Fruit fly (Drosophila melanogaster): ENCODE data around the gene CG4953.
A peak's percentile ranks its signal among the peaks of the same experiment; 100 is the strongest.

Gene CG4953

dm6 chr2L:10277362-10277761 lies 10.9 kb downstream of the CG4953 start:
- TF ChIP-seq tai (GFP tag; optimal IDR thresholded peaks at IDR 0.05) (no peak), lola (GFP tag; optimal IDR thresholded peaks at IDR 0.05) (no peak), Hr83 (GFP tag; optimal IDR thresholded peaks at IDR 0.05; ENCODE audit: poor library complexity, severe bottlenecking) (peak; percentile 74), woc (GFP tag; optimal IDR thresholded peaks at IDR 0.05) (peak; percentile 27), rgr (GFP tag; optimal IDR thresholded peaks at IDR 0.05) (no peak), Vsx2 (GFP tag; optimal IDR thresholded peaks at IDR 0.05; ENCODE audit: partially characterized antibody) (no peak), fru (GFP tag; optimal IDR thresholded peaks at IDR 0.05) (no peak), CrebA (GFP tag; optimal IDR thresholded peaks at IDR 0.05; ENCODE audit: borderline replicate concordance) (no peak), Rel (GFP tag; optimal IDR thresholded peaks at IDR 0.05) (no peak), Rel (tag; optimal IDR thresholded peaks at IDR 0.05) (no peak), Abd-B (GFP tag; optimal IDR thresholded peaks at IDR 0.05) (no peak), GATAd (GFP tag; optimal IDR thresholded peaks at IDR 0.05) (no peak), Hr78 (GFP tag; optimal IDR thresholded peaks at IDR 0.05) (no peak), ey (GFP tag; optimal IDR thresholded peaks at IDR 0.05) (no peak), psq (GFP tag; optimal IDR thresholded peaks at IDR 0.05) (no peak), Mio (GFP tag; optimal IDR thresholded peaks at IDR 0.05) (no peak), Myc (optimal IDR thresholded peaks at IDR 0.05) (no peak), brk (GFP tag; optimal IDR thresholded peaks at IDR 0.05) (peak; percentile 12), CG32264 (GFP tag; optimal IDR thresholded peaks at IDR 0.05) (no peak), sage (GFP tag; optimal IDR thresholded peaks at IDR 0.05) (no peak)

dm6 chr2L:10278658-10279057 lies 12.2 kb downstream of the CG4953 start, which contains the start of gene Utx:
Gene Utx (minus strand): TSS chr2L:10278811.
- TF ChIP-seq woc (GFP tag; optimal IDR thresholded peaks at IDR 0.05) (peak; percentile 71), usp (GFP tag; optimal IDR thresholded peaks at IDR 0.05) (no peak), Hr83 (GFP tag; optimal IDR thresholded peaks at IDR 0.05; ENCODE audit: poor library complexity, severe bottlenecking) (peak; percentile 23)

dm6 chr2L:10280772-10281171 lies 14.3 kb downstream of the CG4953 start, which contains the start of gene CG34043:
Gene CG34043 (minus strand): TSS chr2L:10280872.
- TF ChIP-seq psq (GFP tag; optimal IDR thresholded peaks at IDR 0.05) (no peak), br (GFP tag; optimal IDR thresholded peaks at IDR 0.05) (no peak), rgr (GFP tag; optimal IDR thresholded peaks at IDR 0.05) (no peak), CG32264 (GFP tag; optimal IDR thresholded peaks at IDR 0.05) (no peak), brk (GFP tag; optimal IDR thresholded peaks at IDR 0.05) (no peak), Sp1 (GFP tag; optimal IDR thresholded peaks at IDR 0.05) (no peak), sv (GFP tag; optimal IDR thresholded peaks at IDR 0.05) (no peak), HLH106 (tag; optimal IDR thresholded peaks at IDR 0.05) (no peak), Abd-B (GFP tag; optimal IDR thresholded peaks at IDR 0.05) (no peak)

dm6 chr2L:10291276-10291675 lies 24.8 kb downstream of the CG4953 start:
- TF ChIP-seq fru (GFP tag; optimal IDR thresholded peaks at IDR 0.05) (no peak), br (GFP tag; optimal IDR thresholded peaks at IDR 0.05) (no peak), Dfd (GFP tag; optimal IDR thresholded peaks at IDR 0.05) (no peak), rgr (GFP tag; optimal IDR thresholded peaks at IDR 0.05) (no peak), dmrt93B (GFP tag; optimal IDR thresholded peaks at IDR 0.05) (no peak), h (GFP tag; optimal IDR thresholded peaks at IDR 0.05) (no peak), dsf (GFP tag; optimal IDR thresholded peaks at IDR 0.05; ENCODE audit: borderline replicate concordance) (no peak), foxo (GFP tag; optimal IDR thresholded peaks at IDR 0.05) (no peak), CG9705 (GFP tag; optimal IDR thresholded peaks at IDR 0.05) (no peak), pan (optimal IDR thresholded peaks at IDR 0.05) (no peak), GATAd (GFP tag; optimal IDR thresholded peaks at IDR 0.05) (no peak), CG32264 (GFP tag; optimal IDR thresholded peaks at IDR 0.05) (no peak), Vsx2 (GFP tag; optimal IDR thresholded peaks at IDR 0.05; ENCODE audit: partially characterized antibody) (no peak), HLH106 (tag; optimal IDR thresholded peaks at IDR 0.05) (no peak), Myc (optimal IDR thresholded peaks at IDR 0.05) (no peak), brk (GFP tag; optimal IDR thresholded peaks at IDR 0.05) (no peak)

- TF ChIP-seq N (GFP tag; optimal IDR thresholded peaks at IDR 0.05) (no peak), psq (GFP tag; optimal IDR thresholded peaks at IDR 0.05) (no peak), sv (GFP tag; optimal IDR thresholded peaks at IDR 0.05) (peak; percentile 44), Mio (GFP tag; optimal IDR thresholded peaks at IDR 0.05) (no peak), OdsH (GFP tag; optimal IDR thresholded peaks at IDR 0.05) (peak; percentile 37), GATAd (GFP tag; optimal IDR thresholded peaks at IDR 0.05) (no peak), CG32264 (GFP tag; optimal IDR thresholded peaks at IDR 0.05) (peak; percentile 36), Hr83 (GFP tag; optimal IDR thresholded peaks at IDR 0.05; ENCODE audit: poor library complexity, severe bottlenecking) (peak; percentile 70), usp (GFP tag; optimal IDR thresholded peaks at IDR 0.05) (no peak), CG9705 (GFP tag; optimal IDR thresholded peaks at IDR 0.05) (peak; percentile 32), Hr78 (GFP tag; optimal IDR thresholded peaks at IDR 0.05) (no peak)
Observed at dm6 chr2L:10292066-10292560, 25.6 kb downstream of the CG4953 start, which contains the start of gene Ufd4. Gene Ufd4 (minus strand): TSS chr2L:10292365.

All from whole organism, wandering third instar larva.